Fruit fly (Drosophila melanogaster) whole organism, wandering third instar larva: Measurements from ENCODE around the gene sstn.

Experiments
- Hr83 ChIP-seq: fragments of 200-300 bp; sonication (Bioruptor generic); optimal IDR thresholded peaks from 2 replicates; lab custom pipeline; 2016; ENCODE audit warnings: missing biosample characterization, mild to moderate bottlenecking, missing genetic modification characterization, moderate library complexity; ENCODE audit not compliant: poor library complexity, severe bottlenecking
- pan ChIP-seq: fragments of >200 bp; optimal IDR thresholded peaks from 2 replicates; lab custom pipeline; 2017

DNA sequence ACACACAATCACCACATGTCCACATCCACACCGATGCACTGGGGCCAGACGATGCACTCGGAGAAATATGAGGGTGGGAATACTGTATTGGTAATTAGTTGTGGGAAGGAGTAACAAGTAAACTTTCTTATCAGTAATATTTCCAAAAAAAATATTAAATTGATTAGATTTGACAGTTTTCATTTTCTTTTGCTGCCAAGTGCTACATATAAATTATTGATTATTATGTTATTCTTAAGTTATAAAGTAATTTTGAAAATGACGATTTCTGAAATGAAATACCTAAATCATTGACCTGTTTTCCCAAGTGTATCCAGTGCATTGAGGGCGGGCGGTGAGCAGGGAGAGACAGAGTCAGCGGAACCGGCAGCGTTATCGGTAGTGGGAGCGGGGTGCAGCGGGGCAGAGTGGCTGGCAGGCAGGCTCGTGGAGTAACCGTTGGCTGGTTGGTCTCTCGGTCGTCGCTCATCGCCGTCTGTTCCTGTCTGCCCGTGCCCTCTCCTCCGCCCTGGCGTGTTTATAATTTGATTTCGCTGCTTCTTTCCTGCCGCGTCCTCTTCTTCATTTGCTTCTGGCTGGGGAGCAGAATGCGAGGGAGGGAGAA, 13.4 kb upstream of the sstn start:
- no peak for TF ChIP-seq pan
- TF ChIP-seq Hr83, result peak; percentile 9
